Worm (Caenorhabditis elegans): ENCODE data around the gene T24H10.1.

DNA sequence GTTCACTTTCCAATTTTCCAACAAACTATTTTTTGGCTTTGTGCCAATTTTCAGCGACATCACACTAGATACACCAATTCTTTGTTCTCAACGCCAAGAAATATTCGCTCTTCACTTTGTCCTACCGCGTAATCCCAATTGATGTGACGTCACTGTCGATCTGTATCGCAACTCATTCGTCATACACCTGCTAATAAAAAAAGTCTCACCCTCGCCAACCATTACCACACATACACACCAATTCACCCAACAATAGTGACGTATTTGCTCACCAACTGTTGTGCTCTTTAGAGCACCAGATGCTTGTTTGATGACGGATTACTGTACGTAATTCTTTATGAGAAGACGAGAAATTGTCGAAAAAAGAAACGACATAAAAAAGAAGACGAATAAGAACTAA is 35.8 kb upstream of the T24H10.1 start:
- TF ChIP-seq W03F9.2 (tag; optimal IDR thresholded peaks at IDR 0.05) (no peak), him-1 (tag; optimal IDR thresholded peaks at IDR 0.05) (no peak), dao-5 (tag; optimal IDR thresholded peaks at IDR 0.05) (no peak)

Measured in whole organism, L4/young adult.